Worm (Caenorhabditis elegans): ENCODE measurements around the gene apl-1.

Gene apl-1

ce11 chrX:5077696-5078343, 38.8 kb downstream of the apl-1 start, which contains the start of gene cal-5 (continued):
- TF ChIP-seq ets-4 (GFP tag; optimal IDR thresholded peaks at IDR 0.05) (peak; percentile 10), efl-1 (GFP tag; optimal IDR thresholded peaks at IDR 0.05) (no peak), egl-18 (GFP tag; IDR thresholded peaks at IDR 0.05) (no peak), hlh-26 (GFP tag; conservative IDR thresholded peaks at IDR 0.05) (no peak), xnd-1 (tag; optimal IDR thresholded peaks at IDR 0.05) (no peak), ceh-58 (GFP tag; IDR thresholded peaks at IDR 0.05) (no peak), let-607 (tag; optimal IDR thresholded peaks at IDR 0.05) (peak in 1 of 2 experiments; percentile 81), ceh-91 (GFP tag; IDR thresholded peaks at IDR 0.05) (no peak), ZK185.1 (tag; optimal IDR thresholded peaks at IDR 0.05; ENCODE audit: poor library complexity, severe bottlenecking) (no peak), chd-7 (tag; optimal IDR thresholded peaks at IDR 0.05) (peak; percentile 19), unc-62 (GFP tag; optimal IDR thresholded peaks at IDR 0.05) (no peak), ama-1 (optimal IDR thresholded peaks at IDR 0.05) (no peak), ama-1 (GFP tag; optimal IDR thresholded peaks at IDR 0.05) (no peak), nhr-80 (tag; optimal IDR thresholded peaks at IDR 0.05) (peak; percentile 94), bed-1 (GFP tag; IDR thresholded peaks at IDR 0.05) (no peak), dox-1 (GFP tag; IDR thresholded peaks at IDR 0.05) (peak; percentile 81), egrh-3 (GFP tag; IDR thresholded peaks at IDR 0.05) (peak; percentile 45), Y79H2A.3 (GFP tag; conservative IDR thresholded peaks at IDR 0.05) (no peak), lag-1 (GFP tag; IDR thresholded peaks at IDR 0.05) (no peak)

- no peak for TF ChIP-seq Y53G8AR.9 (GFP tag; conservative IDR thresholded peaks at IDR 0.05)
- TF ChIP-seq nhr-27 (tag; optimal IDR thresholded peaks at IDR 0.05): no peak
- no peak for TF ChIP-seq nhr-90 (tag; optimal IDR thresholded peaks at IDR 0.05)
- no peak for TF ChIP-seq lin-54 (GFP tag; optimal IDR thresholded peaks at IDR 0.05)
- no peak for TF ChIP-seq sea-2 (GFP tag; IDR thresholded peaks at IDR 0.05)
- no peak for TF ChIP-seq nfya-2 (GFP tag; IDR thresholded peaks at IDR 0.05)
- TF ChIP-seq F57A8.1 (GFP tag; optimal IDR thresholded peaks at IDR 0.05): no peak
- no peak for TF ChIP-seq tbx-9 (tag; optimal IDR thresholded peaks at IDR 0.05; ENCODE audit: borderline replicate concordance)
- TF ChIP-seq ZK185.1 (tag; optimal IDR thresholded peaks at IDR 0.05; ENCODE audit: poor library complexity, severe bottlenecking): no peak
- TF ChIP-seq nhr-179 (tag; optimal IDR thresholded peaks at IDR 0.05): no peak
- no peak for TF ChIP-seq K11D2.4 (GFP tag; IDR thresholded peaks at IDR 0.05)
- no peak for TF ChIP-seq ztf-25 (GFP tag; IDR thresholded peaks at IDR 0.05)
- no peak for TF ChIP-seq madf-8 (GFP tag; conservative IDR thresholded peaks at IDR 0.05)
- no peak for TF ChIP-seq F49E8.2 (tag; optimal IDR thresholded peaks at IDR 0.05; ENCODE audit: insufficient read depth)
Observed at ce11 chrX:5075538-5075937, 41.1 kb downstream of the apl-1 start.

ce11 chrX:5073895-5074294, 42.8 kb downstream of the apl-1 start:
- no peak for TF ChIP-seq Y67H2A.10 (GFP tag; conservative IDR thresholded peaks at IDR 0.05)
- no peak for TF ChIP-seq mcd-1 (GFP tag; IDR thresholded peaks at IDR 0.05)
- TF ChIP-seq ceh-58 (GFP tag; IDR thresholded peaks at IDR 0.05): no peak
- no peak for TF ChIP-seq Y95B8A.8 (GFP tag; IDR thresholded peaks at IDR 0.05)
- no peak for TF ChIP-seq F49E8.2 (tag; optimal IDR thresholded peaks at IDR 0.05; ENCODE audit: insufficient read depth)
- no peak for TF ChIP-seq D2030.7 (GFP tag; IDR thresholded peaks at IDR 0.05)
- TF ChIP-seq F22D6.2 (tag; optimal IDR thresholded peaks at IDR 0.05): no peak
- TF ChIP-seq aptf-2 (GFP tag; conservative IDR thresholded peaks at IDR 0.05): no peak
- no peak for TF ChIP-seq chd-7 (tag; optimal IDR thresholded peaks at IDR 0.05)
- TF ChIP-seq ceh-79 (tag; optimal IDR thresholded peaks at IDR 0.05): no peak
- TF ChIP-seq sea-2 (GFP tag; IDR thresholded peaks at IDR 0.05): no peak
- TF ChIP-seq K11D2.4 (GFP tag; IDR thresholded peaks at IDR 0.05): no peak
- TF ChIP-seq egl-18 (GFP tag; IDR thresholded peaks at IDR 0.05): no peak
- no peak for TF ChIP-seq lsl-1 (GFP tag; optimal IDR thresholded peaks at IDR 0.05)
- TF ChIP-seq B0336.3 (GFP tag; IDR thresholded peaks at IDR 0.05): no peak
- no peak for TF ChIP-seq B0019.2 (GFP tag; conservative IDR thresholded peaks at IDR 0.05)
- no peak for TF ChIP-seq zfh-2 (GFP tag; conservative IDR thresholded peaks at IDR 0.05)
- TF ChIP-seq ztf-28 (GFP tag; IDR thresholded peaks at IDR 0.05): no peak
- TF ChIP-seq zim-3 (tag; optimal IDR thresholded peaks at IDR 0.05): no peak
- TF ChIP-seq atf-7 (tag; optimal IDR thresholded peaks at IDR 0.05): no peak

Data from whole organism, young adult.